Fruit fly (Drosophila melanogaster): ENCODE measurements around the gene CG8870.

The CG8870 gene

DNA sequence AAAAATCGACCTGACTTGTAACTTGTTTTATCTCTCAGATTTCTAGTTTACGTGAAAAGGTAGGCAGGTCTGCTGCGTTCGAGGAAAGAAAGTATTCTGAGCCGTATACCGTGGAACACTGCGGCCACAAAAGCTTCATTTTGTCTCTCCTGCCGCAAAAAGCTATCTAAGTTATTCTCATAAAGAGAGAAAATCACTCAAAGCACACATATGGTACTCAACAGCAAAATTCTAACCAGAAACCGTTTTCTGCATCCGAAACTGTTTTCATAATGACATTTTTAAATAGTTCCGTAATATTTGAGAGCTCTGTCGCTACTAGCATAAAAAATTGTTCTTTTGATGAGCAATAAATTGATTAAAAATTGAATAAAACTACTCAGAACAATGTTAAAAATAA lies at the start of gene CG8870, which contains the start of gene CG9813:
Gene CG8870, plus strand, starts transcription at position 168 of the 400 bp plus-strand sequence.
Gene CG9813, minus strand, starts transcription at position 101 of the 400 bp plus-strand sequence.
- TF ChIP-seq CG8159 (tag; optimal IDR thresholded peaks at IDR 0.05) = no peak
- no peak for TF ChIP-seq CG17806 (tag; optimal IDR thresholded peaks at IDR 0.05)
- TF ChIP-seq CG13204 (GFP tag; optimal IDR thresholded peaks at IDR 0.05) = no peak
- TF ChIP-seq Snoo (tag; optimal IDR thresholded peaks at IDR 0.05) = no peak
- no peak for TF ChIP-seq fd96Ca (GFP tag; IDR thresholded peaks at IDR 0.05)
- TF ChIP-seq CG9948 (tag; optimal IDR thresholded peaks at IDR 0.05) = no peak

DNA sequence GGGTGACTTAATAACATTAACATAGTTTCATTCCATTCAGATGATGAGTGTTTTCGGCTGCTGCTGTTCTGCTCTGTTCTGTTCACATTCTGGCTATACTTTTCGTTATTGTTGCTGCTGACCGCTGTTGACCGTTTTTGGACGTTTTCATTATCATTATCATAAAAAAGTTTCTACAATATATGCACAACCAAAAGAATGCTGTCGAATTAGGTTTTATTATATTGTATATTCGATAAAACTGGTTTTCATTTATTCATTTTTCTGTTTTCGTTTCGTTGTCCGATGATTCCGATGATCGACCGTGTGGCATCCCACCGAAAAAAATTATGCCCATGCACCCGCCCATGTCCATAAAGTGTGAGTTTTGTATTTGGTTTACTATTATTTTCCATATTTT lies 46.6 kb upstream of the CG8870 start:
- TF ChIP-seq CG12605 (GFP tag; IDR thresholded peaks at IDR 0.05) (no peak), Pif1B (GFP tag; optimal IDR thresholded peaks at IDR 0.05) (no peak), CG17806 (tag; optimal IDR thresholded peaks at IDR 0.05) (no peak), CG15710 (tag; optimal IDR thresholded peaks at IDR 0.05) (no peak), gl (tag; optimal IDR thresholded peaks at IDR 0.05) (no peak), CG32121 (GFP tag; IDR thresholded peaks at IDR 0.05) (no peak), CG4496 (GFP tag; IDR thresholded peaks at IDR 0.05) (no peak), fd96Ca (GFP tag; IDR thresholded peaks at IDR 0.05) (no peak), EcR (GFP tag; optimal IDR thresholded peaks at IDR 0.05) (no peak), D1 (tag; optimal IDR thresholded peaks at IDR 0.05) (no peak), CG34367 (tag; optimal IDR thresholded peaks at IDR 0.05) (no peak), Ets98B (GFP tag; IDR thresholded peaks at IDR 0.05) (no peak), CG13204 (GFP tag; optimal IDR thresholded peaks at IDR 0.05) (no peak), Pif1A (GFP tag; optimal IDR thresholded peaks at IDR 0.05) (no peak), Snoo (tag; optimal IDR thresholded peaks at IDR 0.05) (no peak), CG8159 (tag; optimal IDR thresholded peaks at IDR 0.05) (no peak), CG14655 (GFP tag; optimal IDR thresholded peaks at IDR 0.05) (no peak), CG8301 (tag; optimal IDR thresholded peaks at IDR 0.05) (no peak)

DNA sequence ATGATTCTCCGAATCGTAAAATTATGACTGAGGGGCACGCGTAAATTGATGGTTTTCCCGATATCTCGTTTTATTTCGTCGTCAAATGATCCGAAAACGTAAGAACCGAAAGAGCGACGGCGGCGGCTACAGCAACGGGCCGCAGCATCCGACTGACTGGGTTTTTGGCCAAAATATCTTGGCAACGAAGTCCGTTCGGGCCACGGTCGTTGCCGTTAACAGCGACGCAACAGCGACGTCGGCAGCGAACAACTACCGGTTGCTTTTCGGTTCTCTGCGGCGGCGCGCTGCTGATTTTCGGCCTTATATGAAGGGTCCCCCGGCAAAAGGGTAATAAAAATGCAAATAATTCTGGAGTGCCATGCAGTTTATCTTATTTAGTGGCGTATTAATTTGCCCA lies 45.6 kb upstream of the CG8870 start, which contains the start of gene PK2-R2:
Gene PK2-R2, minus strand, starts transcription at position 160 of the 400 bp plus-strand sequence.
- no peak for TF ChIP-seq CG8301 (tag; optimal IDR thresholded peaks at IDR 0.05)
- no peak for TF ChIP-seq Pif1B (GFP tag; optimal IDR thresholded peaks at IDR 0.05)
- no peak for TF ChIP-seq CG14655 (GFP tag; optimal IDR thresholded peaks at IDR 0.05)
- TF ChIP-seq CG10348 (GFP tag; IDR thresholded peaks at IDR 0.05) = no peak
- no peak for TF ChIP-seq gl (tag; optimal IDR thresholded peaks at IDR 0.05)
- no peak for TF ChIP-seq EcR (GFP tag; optimal IDR thresholded peaks at IDR 0.05)
- TF ChIP-seq CG8159 (tag; optimal IDR thresholded peaks at IDR 0.05) = no peak
- no peak for TF ChIP-seq CG13204 (GFP tag; optimal IDR thresholded peaks at IDR 0.05)
- no peak for TF ChIP-seq Ets98B (GFP tag; IDR thresholded peaks at IDR 0.05)
- no peak for TF ChIP-seq CG15710 (tag; optimal IDR thresholded peaks at IDR 0.05)
- no peak for TF ChIP-seq CG9948 (tag; optimal IDR thresholded peaks at IDR 0.05)
- no peak for TF ChIP-seq CG4496 (GFP tag; IDR thresholded peaks at IDR 0.05)
- TF ChIP-seq CG34367 (tag; optimal IDR thresholded peaks at IDR 0.05) = no peak
- TF ChIP-seq CG12605 (GFP tag; IDR thresholded peaks at IDR 0.05) = no peak
- TF ChIP-seq rn (GFP tag; IDR thresholded peaks at IDR 0.05) = no peak

DNA sequence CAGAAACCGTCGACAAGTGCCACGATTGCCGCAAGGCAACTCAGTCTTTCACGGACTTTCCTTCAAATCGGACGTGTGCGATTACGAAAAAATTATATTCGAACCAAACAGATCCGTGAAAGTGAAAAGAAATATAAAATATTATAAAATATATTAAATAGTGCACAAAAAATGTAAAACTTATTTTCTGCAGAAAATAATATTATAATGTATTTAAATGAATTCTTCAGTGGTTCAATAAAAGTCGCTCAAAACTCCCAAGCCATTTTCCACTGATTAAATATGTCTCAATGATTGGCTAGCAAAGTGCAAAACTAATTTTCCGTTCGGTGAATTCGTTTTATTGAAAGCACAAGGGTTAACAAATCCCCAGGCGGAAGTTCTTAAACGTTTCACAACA lies 41.6 kb upstream of the CG8870 start, which contains the start of gene PK2-R1:
Gene PK2-R1, plus strand, starts transcription at position 301 of the 400 bp plus-strand sequence.
- no peak for TF ChIP-seq EcR (GFP tag; optimal IDR thresholded peaks at IDR 0.05)
- TF ChIP-seq Snoo (tag; optimal IDR thresholded peaks at IDR 0.05) = no peak
- no peak for TF ChIP-seq Pif1B (GFP tag; optimal IDR thresholded peaks at IDR 0.05)
- TF ChIP-seq CG15710 (tag; optimal IDR thresholded peaks at IDR 0.05) = no peak
- no peak for TF ChIP-seq CG34367 (tag; optimal IDR thresholded peaks at IDR 0.05)
- no peak for TF ChIP-seq CG10348 (GFP tag; IDR thresholded peaks at IDR 0.05)
- TF ChIP-seq CG32121 (GFP tag; IDR thresholded peaks at IDR 0.05) = no peak
- TF ChIP-seq CG17806 (tag; optimal IDR thresholded peaks at IDR 0.05) = no peak
- TF ChIP-seq CG9948 (tag; optimal IDR thresholded peaks at IDR 0.05) = no peak
- TF ChIP-seq gl (tag; optimal IDR thresholded peaks at IDR 0.05) = no peak
- TF ChIP-seq Pif1A (GFP tag; optimal IDR thresholded peaks at IDR 0.05) = no peak
- no peak for TF ChIP-seq CG14655 (GFP tag; optimal IDR thresholded peaks at IDR 0.05)
- no peak for TF ChIP-seq CG13204 (GFP tag; optimal IDR thresholded peaks at IDR 0.05)
- no peak for TF ChIP-seq rn (GFP tag; IDR thresholded peaks at IDR 0.05)

DNA sequence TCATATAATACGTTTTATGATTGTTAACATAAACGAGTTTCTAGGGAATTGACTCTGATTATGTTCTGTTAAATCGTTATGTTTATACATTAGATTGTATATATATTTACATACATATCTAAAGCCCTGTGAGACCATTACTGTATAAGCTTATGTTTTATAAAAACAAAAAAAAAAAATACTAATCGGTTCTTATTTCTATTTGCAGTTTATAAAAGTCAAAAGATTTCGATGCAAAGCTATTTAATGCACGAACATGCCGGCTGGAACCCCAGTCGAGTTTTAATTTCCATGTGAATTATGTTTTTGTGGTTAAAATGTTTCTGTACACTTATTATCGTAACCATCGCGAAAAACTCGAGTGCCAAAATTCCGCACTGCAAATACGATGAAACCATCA lies 26.3 kb upstream of the CG8870 start, which contains the start of gene mthl12:
Gene mthl12, plus strand, starts transcription at position 301 of the 400 bp plus-strand sequence.
- TF ChIP-seq CG4496 (GFP tag; IDR thresholded peaks at IDR 0.05) = no peak
- TF ChIP-seq CG32121 (GFP tag; IDR thresholded peaks at IDR 0.05) = no peak
- TF ChIP-seq CG10348 (GFP tag; IDR thresholded peaks at IDR 0.05) = no peak

DNA sequence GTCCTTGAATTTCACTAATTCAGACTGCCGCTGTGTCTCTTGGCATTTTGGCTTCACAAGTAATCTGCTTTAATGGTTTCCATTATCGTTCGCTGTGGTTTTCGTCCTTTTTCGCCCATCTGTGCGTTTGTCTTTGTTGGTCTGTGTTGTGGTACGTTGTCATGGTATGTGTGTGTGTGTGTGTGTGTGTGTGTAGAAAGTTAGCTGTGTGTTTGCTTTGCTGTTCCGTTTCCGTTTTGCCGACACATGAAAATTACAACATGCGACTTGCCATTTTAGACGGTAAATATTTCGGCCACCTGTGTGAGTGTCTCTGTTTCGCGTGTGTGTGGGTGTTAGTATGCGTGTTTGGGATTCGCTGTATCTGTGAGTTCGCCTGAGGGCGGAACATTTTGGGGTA lies 22.7 kb upstream of the CG8870 start:
- TF ChIP-seq CG4496 (GFP tag; IDR thresholded peaks at IDR 0.05) (no peak), Snoo (tag; optimal IDR thresholded peaks at IDR 0.05) (no peak), Ets98B (GFP tag; IDR thresholded peaks at IDR 0.05) (no peak), EcR (GFP tag; optimal IDR thresholded peaks at IDR 0.05) (no peak)

DNA sequence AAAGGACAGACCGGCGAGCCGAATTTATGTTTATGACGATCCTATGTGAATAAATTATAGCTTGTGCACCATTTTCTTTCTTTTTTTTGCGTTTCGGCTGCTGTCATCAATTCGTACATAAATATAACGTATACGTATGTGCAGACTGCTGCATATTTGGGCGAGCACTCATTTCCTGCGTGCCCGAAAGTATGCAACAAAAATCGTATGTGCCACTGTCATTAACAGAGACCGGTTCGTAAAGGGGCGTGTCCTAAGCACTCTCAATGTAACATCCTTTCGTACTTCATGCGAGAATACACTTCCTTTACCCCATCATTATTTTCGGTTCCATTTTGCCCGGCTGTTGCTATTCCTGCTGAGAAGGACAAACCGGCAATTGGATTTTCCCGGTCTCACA lies 19.5 kb upstream of the CG8870 start:
- no peak for TF ChIP-seq gl (tag; optimal IDR thresholded peaks at IDR 0.05)
- no peak for TF ChIP-seq CG17806 (tag; optimal IDR thresholded peaks at IDR 0.05)
- TF ChIP-seq fd96Ca (GFP tag; IDR thresholded peaks at IDR 0.05) = no peak
- TF ChIP-seq CG34367 (tag; optimal IDR thresholded peaks at IDR 0.05) = no peak
- no peak for TF ChIP-seq CG10348 (GFP tag; IDR thresholded peaks at IDR 0.05)
- no peak for TF ChIP-seq CG9948 (tag; optimal IDR thresholded peaks at IDR 0.05)
- peak; percentile 18 for TF ChIP-seq D1 (tag; optimal IDR thresholded peaks at IDR 0.05)
- no peak for TF ChIP-seq CG12605 (GFP tag; IDR thresholded peaks at IDR 0.05)
- no peak for TF ChIP-seq CG15710 (tag; optimal IDR thresholded peaks at IDR 0.05)
- no peak for TF ChIP-seq CG8159 (tag; optimal IDR thresholded peaks at IDR 0.05)
- peak; percentile 78 for TF ChIP-seq CG4496 (GFP tag; IDR thresholded peaks at IDR 0.05)
- TF ChIP-seq EcR (GFP tag; optimal IDR thresholded peaks at IDR 0.05) = no peak
- TF ChIP-seq Snoo (tag; optimal IDR thresholded peaks at IDR 0.05) = no peak
- TF ChIP-seq rn (GFP tag; IDR thresholded peaks at IDR 0.05) = no peak
- no peak for TF ChIP-seq Ets98B (GFP tag; IDR thresholded peaks at IDR 0.05)
- TF ChIP-seq Pif1A (GFP tag; optimal IDR thresholded peaks at IDR 0.05) = peak; percentile 30
- no peak for TF ChIP-seq CG14655 (GFP tag; optimal IDR thresholded peaks at IDR 0.05)
- TF ChIP-seq CG32121 (GFP tag; IDR thresholded peaks at IDR 0.05) = no peak
- TF ChIP-seq Pif1B (GFP tag; optimal IDR thresholded peaks at IDR 0.05) = no peak
- no peak for TF ChIP-seq CG13204 (GFP tag; optimal IDR thresholded peaks at IDR 0.05)
- no peak for TF ChIP-seq CG8301 (tag; optimal IDR thresholded peaks at IDR 0.05)
